Worm (Caenorhabditis elegans) whole organism, early embryonic: Measurements from ENCODE around the gene ifet-1.

Experiments used
- B0310.2 ChIP-seq: sonication (generic microtip); optimal IDR thresholded peaks from 2 replicates; lab custom pipeline; 2016; ENCODE audit warnings: mild to moderate bottlenecking, missing genetic modification characterization, missing compliant biosample characterization
- F13C5.2 ChIP-seq: sonication (generic microtip); optimal IDR thresholded peaks from 2 replicates; lab custom pipeline; 2017; ENCODE audit warnings: mild to moderate bottlenecking, missing genetic modification characterization, inconsistent platforms, missing compliant biosample characterization
- aly-1 ChIP-seq: sonication (generic microtip); optimal IDR thresholded peaks from 2 replicates; lab custom pipeline; 2016; ENCODE audit warnings: missing genetic modification characterization, missing compliant biosample characterization
- ama-1 ChIP-seq: fragments of 150-350 bp; optimal IDR thresholded peaks from 2 replicates; lab custom pipeline; 2014
- ceh-13 ChIP-seq: fragments of 200-800 bp; sonication (Bioruptor generic); optimal IDR thresholded peaks from 2 replicates; lab custom pipeline; 2018; ENCODE audit warnings: mild to moderate bottlenecking, missing genetic modification characterization, missing compliant biosample characterization
- ceh-36 ChIP-seq: sonication (generic microtip); optimal IDR thresholded peaks from 2 replicates; lab custom pipeline; 2016; ENCODE audit warnings: missing genetic modification characterization, inconsistent platforms, missing compliant biosample characterization
- ets-7 ChIP-seq: sonication (generic microtip); optimal IDR thresholded peaks from 2 replicates; lab custom pipeline; 2016; ENCODE audit warnings: missing genotype, missing genetic modification characterization, missing compliant biosample characterization
- flt-1 ChIP-seq: fragments of 200-800 bp; sonication (Bioruptor generic); IDR thresholded peaks from 2 replicates; pipeline ENCODE4 v1.3.6; 2022; ENCODE audit warnings: missing genetic modification characterization, missing compliant biosample characterization
- hmbx-1 ChIP-seq: sonication (generic microtip); optimal IDR thresholded peaks from 2 replicates; lab custom pipeline; 2016; ENCODE audit warnings: mild to moderate bottlenecking, missing genetic modification characterization, missing compliant biosample characterization
- hmg-4 ChIP-seq: fragments of 200-800 bp; sonication (Bioruptor generic); optimal IDR thresholded peaks from 2 replicates; lab custom pipeline; 2018; ENCODE audit warnings: mild to moderate bottlenecking, missing genetic modification characterization, missing compliant biosample characterization
- hnd-1 ChIP-seq: sonication (generic microtip); optimal IDR thresholded peaks from 2 replicates; lab custom pipeline; 2016; ENCODE audit warnings: missing genetic modification characterization, missing compliant biosample characterization
- pes-1 ChIP-seq: fragments of 200-800 bp; sonication (Bioruptor generic); IDR thresholded peaks from 2 replicates; pipeline ENCODE4 v1.3.6; 2022; ENCODE audit warnings: missing genetic modification reagents, missing genetic modification characterization, missing compliant biosample characterization
- scrt-1 ChIP-seq: fragments of 200-800 bp; sonication (Bioruptor generic); IDR thresholded peaks from 2 replicates; pipeline ENCODE4 v1.3.6; 2022; ENCODE audit warnings: missing genetic modification characterization, missing compliant biosample characterization
- sea-1 ChIP-seq: fragments of 200-800 bp; sonication (Bioruptor generic); conservative IDR thresholded peaks from 2 replicates; pipeline ENCODE4 v1.3.6; 2022; ENCODE audit warnings: missing genetic modification characterization, missing compliant biosample characterization
- tbx-11 ChIP-seq: fragments of 200-800 bp; sonication (Bioruptor generic); IDR thresholded peaks from 2 replicates; pipeline ENCODE4 v1.3.6; 2022; ENCODE audit warnings: missing genetic modification characterization, missing compliant biosample characterization
- tbx-37 ChIP-seq: fragments of 200-800 bp; sonication (Bioruptor generic); conservative IDR thresholded peaks from 2 replicates; pipeline ENCODE4 v1.3.6; 2022; ENCODE audit warnings: missing genetic modification reagents, missing genetic modification characterization, missing compliant biosample characterization
- tra-4 ChIP-seq: sonication (generic microtip); optimal IDR thresholded peaks from 2 replicates; lab custom pipeline; 2017; ENCODE audit warnings: missing genetic modification characterization, missing compliant biosample characterization

Gene ifet-1

DNA sequence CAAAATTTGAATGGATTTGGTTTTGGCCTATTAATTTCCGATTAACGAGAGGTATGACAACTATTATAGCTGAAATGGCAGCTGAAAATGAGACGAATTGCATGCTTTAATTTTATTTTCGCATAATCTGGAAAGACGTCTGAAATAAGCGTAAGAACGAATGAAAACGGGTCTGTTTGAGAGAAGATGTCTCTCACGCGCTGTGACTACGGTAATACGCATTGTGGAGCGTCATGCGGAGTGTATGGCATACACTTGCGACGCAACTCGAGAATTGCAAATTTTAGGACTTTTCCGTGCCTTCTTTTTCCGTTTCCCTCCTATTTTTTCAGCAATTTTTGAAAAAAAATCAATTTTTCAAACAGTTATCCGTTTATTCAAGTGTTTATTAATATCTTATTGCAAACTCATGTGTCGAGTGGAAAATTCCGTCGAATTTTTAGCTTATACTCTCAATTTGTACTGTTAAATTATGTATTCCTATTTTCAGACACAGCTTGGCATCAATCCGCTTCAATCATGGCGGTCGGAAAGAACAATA lies 548 bp upstream of the ifet-1 start, which contains the start of gene rps-1:
Gene rps-1 (plus strand): TSS at position 491 of the 541 bp plus-strand sequence.
- peak; percentile 92 for TF ChIP-seq F13C5.2 (tag; lab: Kevin White, UChicago)
- peak; percentile 5 for TF ChIP-seq B0310.2 (tag; lab: Kevin White, UChicago)
- peak; percentile 50; the same call in 1 of the 2 replicates for TF ChIP-seq tbx-11
- no peak for TF ChIP-seq ceh-13 (GFP tag; lab: Kevin White, UChicago)
- peak; percentile 68 for TF ChIP-seq pes-1 (GFP tag; lab: Robert Waterston, UW)
- TF ChIP-seq flt-1 (GFP tag; lab: Robert Waterston, UW), result peak; percentile 67
- no peak for TF ChIP-seq tbx-37 (GFP tag; lab: Robert Waterston, UW)
- peak; percentile 44 for TF ChIP-seq hmg-4 (GFP tag; lab: Kevin White, UChicago)
- TF ChIP-seq sea-1 (GFP tag; lab: Robert Waterston, UW), result peak; percentile 52; the same call in 1 of the 2 replicates
- TF ChIP-seq hnd-1, result peak; percentile 27
- TF ChIP-seq tra-4 (tag; lab: Kevin White, UChicago), result no peak
- TF ChIP-seq ceh-36 (tag; lab: Kevin White, UChicago), result peak; percentile 52
- no peak for TF ChIP-seq scrt-1
- TF ChIP-seq hmbx-1 (tag; lab: Kevin White, UChicago), result no peak
- TF ChIP-seq ets-7 (tag; lab: Kevin White, UChicago), result no peak
- no peak for TF ChIP-seq aly-1
- TF ChIP-seq ama-1 (lab: Kevin White, UChicago), result no peak

DNA sequence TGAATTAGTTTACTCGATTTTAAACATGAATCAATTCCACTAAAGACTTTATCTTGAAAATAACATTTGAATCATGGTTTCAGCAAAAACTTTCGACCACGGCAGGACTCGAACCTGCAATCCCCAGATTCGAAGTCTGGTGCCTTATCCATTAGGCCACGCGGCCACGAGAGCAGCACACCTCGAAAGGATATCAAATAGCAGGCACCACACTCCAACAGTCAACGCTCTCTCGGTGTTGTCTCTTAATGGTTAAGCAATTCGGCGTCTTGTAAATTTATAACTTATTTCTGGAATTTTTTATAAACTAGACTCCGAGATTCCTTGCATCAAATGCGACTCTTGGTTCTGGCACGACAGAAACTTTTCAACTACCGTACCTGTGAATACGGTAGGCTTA lies 4.2 kb downstream of the ifet-1 start:
- TF ChIP-seq hmg-4 (GFP tag; lab: Kevin White, UChicago), result peak; percentile 96
- TF ChIP-seq pes-1 (GFP tag; lab: Robert Waterston, UW), result peak; percentile 96
- TF ChIP-seq ama-1 (lab: Kevin White, UChicago), result peak; percentile 84
- TF ChIP-seq tbx-37 (GFP tag; lab: Robert Waterston, UW), result peak; percentile 95
- TF ChIP-seq tbx-11, result peak; percentile 95
- TF ChIP-seq aly-1, result peak; percentile 97
- TF ChIP-seq tra-4 (tag; lab: Kevin White, UChicago), result peak; percentile 81
- TF ChIP-seq sea-1 (GFP tag; lab: Robert Waterston, UW), result peak; percentile 98
- peak; percentile 95 for TF ChIP-seq scrt-1
- peak; percentile 96 for TF ChIP-seq flt-1 (GFP tag; lab: Robert Waterston, UW)
- peak; percentile 85 for TF ChIP-seq B0310.2 (tag; lab: Kevin White, UChicago)
- TF ChIP-seq ceh-13 (GFP tag; lab: Kevin White, UChicago), result peak; percentile 88
- TF ChIP-seq F13C5.2 (tag; lab: Kevin White, UChicago), result peak; percentile 92
- TF ChIP-seq hmbx-1 (tag; lab: Kevin White, UChicago), result peak; percentile 80
- peak; percentile 96 for TF ChIP-seq ceh-36 (tag; lab: Kevin White, UChicago)
- peak; percentile 89 for TF ChIP-seq hnd-1
- peak; percentile 89 for TF ChIP-seq ets-7 (tag; lab: Kevin White, UChicago)

DNA sequence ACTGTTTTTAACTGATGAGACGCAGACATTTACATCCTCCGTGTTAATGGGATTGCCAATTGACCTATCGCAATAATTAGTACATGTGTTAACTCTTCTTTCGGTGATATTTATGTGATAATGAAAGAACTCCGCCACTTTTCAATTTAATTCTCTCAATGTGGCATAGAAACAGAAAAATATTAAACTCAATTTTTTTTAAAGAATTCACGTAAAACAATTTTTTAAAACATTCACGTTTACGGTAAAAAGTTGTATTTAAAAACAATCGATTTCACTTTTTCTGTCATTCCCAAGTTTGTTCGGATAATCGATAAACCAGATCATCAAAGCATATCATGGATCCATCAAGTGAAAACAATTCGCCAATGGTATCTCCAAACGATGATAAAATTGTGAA lies 6.1 kb downstream of the ifet-1 start, which contains the start of gene mstr-2:
Gene mstr-2 (plus strand): TSS at position 301 of the 400 bp plus-strand sequence.
- no peak for TF ChIP-seq hnd-1
- no peak for TF ChIP-seq aly-1
- TF ChIP-seq ets-7 (tag; lab: Kevin White, UChicago), result no peak
- TF ChIP-seq tra-4 (tag; lab: Kevin White, UChicago), result no peak
- no peak for TF ChIP-seq tbx-11
- TF ChIP-seq ceh-36 (tag; lab: Kevin White, UChicago), result no peak
- TF ChIP-seq ama-1 (lab: Kevin White, UChicago), result no peak
- TF ChIP-seq flt-1 (GFP tag; lab: Robert Waterston, UW), result no peak
- TF ChIP-seq ceh-13 (GFP tag; lab: Kevin White, UChicago), result no peak
- no peak for TF ChIP-seq tbx-37 (GFP tag; lab: Robert Waterston, UW)
- no peak for TF ChIP-seq scrt-1
- TF ChIP-seq sea-1 (GFP tag; lab: Robert Waterston, UW), result no peak
- no peak for TF ChIP-seq pes-1 (GFP tag; lab: Robert Waterston, UW)
- TF ChIP-seq F13C5.2 (tag; lab: Kevin White, UChicago), result no peak
- no peak for TF ChIP-seq B0310.2 (tag; lab: Kevin White, UChicago)
- no peak for TF ChIP-seq hmg-4 (GFP tag; lab: Kevin White, UChicago)

DNA sequence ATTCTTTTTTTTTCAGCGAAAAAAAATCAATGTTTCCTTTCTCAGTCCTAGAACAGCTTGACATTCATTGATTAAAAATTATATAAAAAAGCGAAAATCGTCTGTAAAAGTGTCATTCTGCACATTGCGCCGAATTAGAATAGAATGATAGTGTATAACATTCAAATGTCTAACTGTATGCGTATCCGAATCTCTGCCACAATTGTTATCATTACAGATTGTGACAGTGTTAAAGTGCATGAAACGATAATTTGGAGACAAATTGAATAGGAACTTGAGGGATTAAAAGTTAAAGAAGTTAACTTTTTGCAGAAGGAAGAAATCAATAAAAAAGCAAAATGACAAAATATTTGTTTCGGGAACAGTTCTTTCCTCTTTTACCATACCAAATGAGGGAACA lies 6.6 kb downstream of the ifet-1 start:
- TF ChIP-seq tbx-11 (no peak), hmg-4 (GFP tag; lab: Kevin White, UChicago) (no peak), scrt-1 (no peak), aly-1 (no peak), flt-1 (GFP tag; lab: Robert Waterston, UW) (no peak), F13C5.2 (tag; lab: Kevin White, UChicago) (no peak), hmbx-1 (tag; lab: Kevin White, UChicago) (no peak)

DNA sequence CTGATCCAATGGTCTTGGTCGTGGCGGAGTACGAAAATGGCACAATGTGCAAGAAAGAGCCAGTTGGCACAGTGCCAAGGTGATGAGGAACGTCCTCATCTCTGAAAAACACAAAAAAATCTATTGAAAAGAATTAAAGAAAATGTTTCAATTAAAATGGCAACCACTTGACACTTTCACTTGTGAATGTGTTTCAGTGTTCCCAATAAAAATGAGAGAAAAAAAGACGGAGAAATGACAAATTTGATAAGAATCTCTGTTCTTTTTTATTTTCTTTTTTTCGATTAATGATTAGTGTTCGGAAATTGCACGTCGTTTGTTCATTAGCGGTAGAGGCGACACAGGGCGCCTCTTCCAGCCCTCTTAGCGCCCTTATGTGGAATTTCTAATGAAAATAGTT lies 7.7 kb downstream of the ifet-1 start, which contains the start of gene ndg-4:
Gene ndg-4 (minus strand): TSS at position 101 of the 400 bp plus-strand sequence.
- TF ChIP-seq ceh-13 (GFP tag; lab: Kevin White, UChicago) (no peak), B0310.2 (tag; lab: Kevin White, UChicago) (no peak), aly-1 (no peak), tbx-37 (GFP tag; lab: Robert Waterston, UW) (no peak), ceh-36 (tag; lab: Kevin White, UChicago) (no peak), ama-1 (lab: Kevin White, UChicago) (no peak), hnd-1 (no peak), pes-1 (GFP tag; lab: Robert Waterston, UW) (no peak), hmbx-1 (tag; lab: Kevin White, UChicago) (no peak), F13C5.2 (tag; lab: Kevin White, UChicago) (no peak), ets-7 (tag; lab: Kevin White, UChicago) (no peak), tra-4 (tag; lab: Kevin White, UChicago) (no peak), tbx-11 (no peak), flt-1 (GFP tag; lab: Robert Waterston, UW) (no peak), hmg-4 (GFP tag; lab: Kevin White, UChicago) (no peak), scrt-1 (no peak), sea-1 (GFP tag; lab: Robert Waterston, UW) (no peak)

DNA sequence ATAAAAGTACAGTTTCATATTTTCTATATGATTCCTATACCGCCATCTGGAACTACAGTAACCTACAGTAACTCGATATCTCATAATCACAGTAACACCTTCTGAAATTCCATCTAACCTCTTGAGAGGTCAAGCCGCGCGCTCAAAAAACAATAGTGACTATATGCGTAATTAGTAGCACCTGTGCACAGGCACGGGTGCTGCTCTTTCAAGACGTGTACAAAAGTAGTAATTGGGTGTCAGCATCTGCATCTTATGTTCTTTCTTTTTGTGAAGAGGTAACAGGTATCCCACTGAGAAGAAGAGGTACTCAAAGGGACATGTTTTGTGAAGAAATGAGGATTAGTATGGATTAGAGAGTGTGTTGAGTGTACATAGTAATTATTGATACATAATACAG lies 13.6 kb downstream of the ifet-1 start:
- no peak for TF ChIP-seq hmbx-1 (tag; lab: Kevin White, UChicago)
- no peak for TF ChIP-seq hmg-4 (GFP tag; lab: Kevin White, UChicago)
- TF ChIP-seq tra-4 (tag; lab: Kevin White, UChicago), result no peak
- TF ChIP-seq ama-1 (lab: Kevin White, UChicago), result no peak
- no peak for TF ChIP-seq B0310.2 (tag; lab: Kevin White, UChicago)
- TF ChIP-seq scrt-1, result no peak
- no peak for TF ChIP-seq tbx-37 (GFP tag; lab: Robert Waterston, UW)
- no peak for TF ChIP-seq aly-1
- TF ChIP-seq flt-1 (GFP tag; lab: Robert Waterston, UW), result no peak
